Fruit fly (Drosophila melanogaster): ENCODE data around the gene CG15022.

DNA sequence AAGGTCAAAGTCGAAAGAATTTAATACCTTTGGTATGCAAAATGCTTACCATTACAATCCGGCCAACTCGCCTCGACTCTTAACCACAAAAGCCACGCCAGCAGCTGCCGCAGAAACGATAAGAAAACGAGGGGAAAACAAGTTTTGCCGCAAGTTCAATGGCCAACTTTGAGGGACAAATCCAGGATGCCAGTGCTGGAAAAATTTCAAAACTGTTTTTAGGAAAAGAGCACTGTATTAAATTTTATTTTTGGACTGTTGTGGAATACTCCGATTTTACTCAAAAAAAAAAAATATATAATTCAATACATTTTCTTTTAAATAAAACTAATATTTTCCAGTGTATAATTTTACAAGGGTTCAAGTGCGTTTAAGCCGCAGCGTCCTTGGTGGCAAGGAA lies 34.5 kb upstream of the CG15022 start:
- TF ChIP-seq psq (optimal IDR thresholded peaks at IDR 0.05) (no peak), Dll (optimal IDR thresholded peaks at IDR 0.05) (no peak), CG8478 (optimal IDR thresholded peaks at IDR 0.05) (no peak), pan (optimal IDR thresholded peaks at IDR 0.05) (no peak), usp (GFP tag; optimal IDR thresholded peaks at IDR 0.05) (no peak)

All from whole organism.